Worm (Caenorhabditis elegans): ENCODE measurements around the gene pxd-1.

DNA sequence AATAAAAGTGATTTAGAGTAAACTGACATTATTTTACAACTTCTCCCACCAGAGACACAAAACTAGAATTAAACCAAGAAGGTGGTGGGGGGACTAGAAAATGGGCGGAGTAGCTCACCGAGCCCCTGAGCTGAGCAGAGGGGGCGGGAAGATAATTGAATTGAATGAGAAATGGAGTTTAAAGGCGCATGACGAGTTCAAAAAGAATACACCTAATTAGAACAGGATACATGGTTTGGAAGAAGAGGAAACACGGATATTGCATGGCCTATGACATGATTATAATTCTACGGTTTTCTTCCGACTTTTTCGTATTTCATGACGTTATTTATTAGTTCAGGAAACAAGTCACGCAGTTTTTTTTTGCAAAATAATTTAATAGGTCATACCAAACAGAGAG is 22.1 kb downstream of the pxd-1 start, which contains the start of gene T02C12.5:
- TF ChIP-seq sea-1 (GFP tag; conservative IDR thresholded peaks at IDR 0.05) (no peak), ama-1 (optimal IDR thresholded peaks at IDR 0.05) (no peak), ets-7 (tag; optimal IDR thresholded peaks at IDR 0.05) (no peak), hmg-4 (GFP tag; optimal IDR thresholded peaks at IDR 0.05) (no peak), flt-1 (GFP tag; IDR thresholded peaks at IDR 0.05) (no peak), ceh-13 (GFP tag; optimal IDR thresholded peaks at IDR 0.05) (no peak), hnd-1 (tag; optimal IDR thresholded peaks at IDR 0.05) (no peak), B0310.2 (tag; optimal IDR thresholded peaks at IDR 0.05) (no peak), tbx-11 (GFP tag; IDR thresholded peaks at IDR 0.05) (no peak), ceh-36 (tag; optimal IDR thresholded peaks at IDR 0.05) (no peak), tra-4 (tag; optimal IDR thresholded peaks at IDR 0.05) (no peak), F13C5.2 (tag; optimal IDR thresholded peaks at IDR 0.05) (no peak)
